Fruit fly (Drosophila melanogaster): Measurements from ENCODE around the gene CG32579.
A peak's percentile ranks its signal among the peaks of the same experiment; 100 is the strongest.

CG32579 gene

DNA sequence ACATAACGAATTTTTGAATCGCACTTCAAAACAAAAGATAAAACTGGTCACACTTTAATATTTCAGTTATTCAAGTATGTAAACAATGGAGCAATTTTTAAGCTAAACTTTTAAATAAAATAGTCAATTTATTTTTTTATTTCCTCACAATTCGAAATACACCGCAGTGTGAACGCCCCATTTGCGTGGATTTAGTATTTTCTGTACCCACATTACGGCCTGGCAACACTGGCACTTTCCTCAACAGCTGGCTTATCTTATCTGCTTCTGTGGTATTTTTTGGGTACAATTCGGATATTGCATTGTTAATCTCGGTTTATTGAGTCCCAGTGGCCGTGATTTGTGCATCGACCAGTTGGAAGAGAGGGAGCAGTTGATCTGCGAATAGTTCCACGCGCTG, 27.0 kb downstream of the CG32579 start, which contains the start of gene sl:
Gene sl (plus strand): TSS at position 254 of the 400 bp plus-strand sequence.
- TF ChIP-seq dsf (GFP tag; optimal IDR thresholded peaks at IDR 0.05; ENCODE audit: borderline replicate concordance) (no peak), rgr (GFP tag; optimal IDR thresholded peaks at IDR 0.05) (no peak), Vsx2 (GFP tag; optimal IDR thresholded peaks at IDR 0.05; ENCODE audit: partially characterized antibody) (no peak), sv (GFP tag; optimal IDR thresholded peaks at IDR 0.05) (no peak), Dif (GFP tag; optimal IDR thresholded peaks at IDR 0.05; ENCODE audit: partially characterized antibody) (no peak), woc (GFP tag; optimal IDR thresholded peaks at IDR 0.05) (peak; percentile 17), N (GFP tag; optimal IDR thresholded peaks at IDR 0.05) (peak; percentile 80), dl (GFP tag; optimal IDR thresholded peaks at IDR 0.05; ENCODE audit: insufficient read depth in 1 of 2, partially characterized antibody in 2 of 2) (no peak), OdsH (GFP tag; optimal IDR thresholded peaks at IDR 0.05) (no peak), lola (GFP tag; optimal IDR thresholded peaks at IDR 0.05) (no peak), br (GFP tag; optimal IDR thresholded peaks at IDR 0.05) (no peak), Myc (optimal IDR thresholded peaks at IDR 0.05) (peak; percentile 12)

DNA sequence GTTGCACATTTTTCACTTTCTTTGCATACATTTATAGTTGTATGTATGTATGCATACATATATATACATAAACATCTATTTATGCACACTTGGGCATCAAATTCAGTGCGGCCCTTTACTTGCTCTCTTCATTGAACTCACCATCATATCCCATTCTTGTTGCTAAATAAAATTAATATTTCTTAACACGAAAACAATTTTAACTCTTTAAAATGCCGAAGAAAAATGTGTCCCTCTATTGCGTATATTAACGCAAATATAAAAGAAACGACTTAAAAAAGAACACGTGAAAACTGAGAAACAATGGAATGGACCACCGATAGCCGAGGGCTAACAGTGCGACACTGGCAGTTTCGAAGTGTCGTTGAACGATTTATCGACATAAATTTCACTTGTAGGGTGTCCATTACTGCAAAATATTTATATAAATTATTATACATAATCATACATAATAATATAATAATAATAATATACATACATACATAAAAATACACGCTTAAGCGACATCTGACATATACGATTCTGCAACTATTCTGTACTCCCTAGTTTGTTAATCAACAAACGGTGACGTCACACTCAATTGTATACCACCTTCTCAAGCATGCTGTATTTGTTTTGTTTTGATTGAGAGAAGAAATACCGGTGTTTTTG, 35.7 kb downstream of the CG32579 start, which contains the start of the genes U2af50 and PIG-Q:
Gene U2af50 (minus strand): TSS at position 370 of the 651 bp plus-strand sequence.
Gene PIG-Q (plus strand): TSS at position 474 of the 651 bp plus-strand sequence.
- no peak for TF ChIP-seq usp (GFP tag; optimal IDR thresholded peaks at IDR 0.05)
- no peak for TF ChIP-seq dl (GFP tag; optimal IDR thresholded peaks at IDR 0.05; ENCODE audit: insufficient read depth in 1 of 2, partially characterized antibody in 2 of 2)
- TF ChIP-seq CrebA (GFP tag; optimal IDR thresholded peaks at IDR 0.05; ENCODE audit: borderline replicate concordance) = no peak
- no peak for TF ChIP-seq N (GFP tag; optimal IDR thresholded peaks at IDR 0.05)
- TF ChIP-seq psq (GFP tag; optimal IDR thresholded peaks at IDR 0.05) = peak; percentile 82
- no peak for TF ChIP-seq Jra (GFP tag; optimal IDR thresholded peaks at IDR 0.05)
- peak; percentile 76 for TF ChIP-seq Hnf4 (GFP tag; optimal IDR thresholded peaks at IDR 0.05)
- peak; percentile 45 for TF ChIP-seq woc (GFP tag; optimal IDR thresholded peaks at IDR 0.05)
- TF ChIP-seq Dfd (GFP tag; optimal IDR thresholded peaks at IDR 0.05) = no peak
- peak; percentile 14 for TF ChIP-seq Rel (GFP tag; optimal IDR thresholded peaks at IDR 0.05)
- peak; percentile 74 for TF ChIP-seq Rel (tag; optimal IDR thresholded peaks at IDR 0.05)
- TF ChIP-seq foxo (GFP tag; optimal IDR thresholded peaks at IDR 0.05) = peak in 1 of 2 experiments; percentile 86
- TF ChIP-seq OdsH (GFP tag; optimal IDR thresholded peaks at IDR 0.05) = peak; percentile 63
- TF ChIP-seq sv (GFP tag; optimal IDR thresholded peaks at IDR 0.05) = peak; percentile 76
- TF ChIP-seq Dif (GFP tag; optimal IDR thresholded peaks at IDR 0.05; ENCODE audit: partially characterized antibody) = peak; percentile 5
- TF ChIP-seq h (GFP tag; optimal IDR thresholded peaks at IDR 0.05) = no peak
- peak; percentile 5 for TF ChIP-seq Myc (optimal IDR thresholded peaks at IDR 0.05)
- no peak for TF ChIP-seq Mio (GFP tag; optimal IDR thresholded peaks at IDR 0.05)
- peak; percentile 26 for TF ChIP-seq GATAd (GFP tag; optimal IDR thresholded peaks at IDR 0.05)
- no peak for TF ChIP-seq Vsx2 (GFP tag; optimal IDR thresholded peaks at IDR 0.05; ENCODE audit: partially characterized antibody)
- no peak for TF ChIP-seq brk (GFP tag; optimal IDR thresholded peaks at IDR 0.05)
- no peak for TF ChIP-seq tai (GFP tag; optimal IDR thresholded peaks at IDR 0.05)
- no peak for TF ChIP-seq dsf (GFP tag; optimal IDR thresholded peaks at IDR 0.05; ENCODE audit: borderline replicate concordance)
- TF ChIP-seq dmrt93B (GFP tag; optimal IDR thresholded peaks at IDR 0.05) = no peak
- TF ChIP-seq pan (optimal IDR thresholded peaks at IDR 0.05) = no peak
- no peak for TF ChIP-seq br (GFP tag; optimal IDR thresholded peaks at IDR 0.05)
- no peak for TF ChIP-seq Abd-B (GFP tag; optimal IDR thresholded peaks at IDR 0.05)
- TF ChIP-seq rgr (GFP tag; optimal IDR thresholded peaks at IDR 0.05) = peak; percentile 82
- no peak for TF ChIP-seq lola (GFP tag; optimal IDR thresholded peaks at IDR 0.05)
- TF ChIP-seq Sp1 (GFP tag; optimal IDR thresholded peaks at IDR 0.05) = peak; percentile 90
- TF ChIP-seq HLH106 (tag; optimal IDR thresholded peaks at IDR 0.05) = peak; percentile 92
- TF ChIP-seq fru (GFP tag; optimal IDR thresholded peaks at IDR 0.05) = no peak
- peak; percentile 84 for TF ChIP-seq CG9705 (GFP tag; optimal IDR thresholded peaks at IDR 0.05)
- TF ChIP-seq sage (GFP tag; optimal IDR thresholded peaks at IDR 0.05) = peak; percentile 51
- TF ChIP-seq CG32264 (GFP tag; optimal IDR thresholded peaks at IDR 0.05) = no peak
- TF ChIP-seq ey (GFP tag; optimal IDR thresholded peaks at IDR 0.05) = peak; percentile 56
- no peak for TF ChIP-seq jim (GFP tag; optimal IDR thresholded peaks at IDR 0.05)
- no peak for TF ChIP-seq Hr78 (GFP tag; optimal IDR thresholded peaks at IDR 0.05)
- TF ChIP-seq Hr83 (GFP tag; optimal IDR thresholded peaks at IDR 0.05; ENCODE audit: poor library complexity, severe bottlenecking) = no peak
